Worm (Caenorhabditis elegans) whole organism, L1 larva: ENCODE results near the gene str-207.

Experiments used
- elt-3 ChIP-seq, 6 experiments: fragments of 150-350 bp in 1 of 6; sonication (generic microtip); optimal IDR thresholded peaks; 2 replicates each; lab custom pipeline; 2017 to 2018; ENCODE audit warnings: missing biosample characterization in 6 of 6, missing genetic modification characterization in 6 of 6, inconsistent platforms in 1 of 6
- fkh-10 ChIP-seq: sonication (generic microtip); optimal IDR thresholded peaks from 2 replicates; lab custom pipeline; 2017; ENCODE audit warnings: missing biosample characterization, missing genetic modification reagents, missing genetic modification characterization
- nhr-12 ChIP-seq: sonication (generic microtip); optimal IDR thresholded peaks from 2 replicates; lab custom pipeline; 2017; ENCODE audit warnings: missing biosample characterization, missing genetic modification characterization
- ztf-4 ChIP-seq: fragments of 150-350 bp; optimal IDR thresholded peaks from 2 replicates; lab custom pipeline; 2014; ENCODE audit warnings: missing biosample characterization, missing genetic modification characterization

ce11 chrV:4972943-4973342, 21.4 kb downstream of the str-207 start, which contains the start of gene srsx-9:
- TF ChIP-seq fkh-10 (no peak), ztf-4 (no peak), nhr-12 (tag; lab: Kevin White, UChicago) (no peak), elt-3 (tag; optimal IDR thresholded peaks at IDR 0.05; lab: Kevin White, UChicago) (no peak)
